Fruit fly (Drosophila melanogaster) whole organism, pupa: ENCODE measurements around the gene CG14370.

Experiments
- CG13204 ChIP-seq: fragments of 200-800 bp; sonication (Bioruptor generic); optimal IDR thresholded peaks from 2 replicates; lab custom pipeline; 2018; ENCODE audit warnings: missing biosample characterization, mild to moderate bottlenecking, missing genetic modification characterization, moderate library complexity
- CG32121 ChIP-seq: fragments of 200-800 bp; sonication (Bioruptor generic); IDR thresholded peaks from 2 replicates; pipeline ENCODE4 v1.3.6; 2022; ENCODE audit warnings: missing biosample characterization, missing genetic modification characterization
- CG34367 ChIP-seq: fragments of 200-800 bp; sonication (Bioruptor generic); optimal IDR thresholded peaks from 2 replicates; lab custom pipeline; 2018; ENCODE audit warnings: missing biosample characterization, mild to moderate bottlenecking, missing genetic modification characterization
- CG4496 ChIP-seq: fragments of 200-800 bp; sonication (Bioruptor generic); IDR thresholded peaks from 3 replicates; pipeline ENCODE4 v1.3.6; 2022; ENCODE audit warnings: missing biosample characterization, missing genetic modification characterization
- CG9948 ChIP-seq: fragments of 200-800 bp; sonication (Bioruptor generic); optimal IDR thresholded peaks from 2 replicates; lab custom pipeline; 2018; ENCODE audit warnings: missing biosample characterization, mild to moderate bottlenecking, missing genetic modification characterization, moderate library complexity
- EcR ChIP-seq: fragments of 200-800 bp; sonication (Bioruptor generic); optimal IDR thresholded peaks from 3 replicates; lab custom pipeline; 2019; ENCODE audit warnings: missing biosample characterization, missing genetic modification characterization, mild to moderate bottlenecking, moderate library complexity, missing genetic modification reagents
- Ets98B ChIP-seq: fragments of 200-800 bp; sonication (Bioruptor generic); IDR thresholded peaks from 2 replicates; pipeline ENCODE4 v1.3.6; 2022; ENCODE audit warnings: missing biosample characterization, missing genetic modification characterization
- Pif1A ChIP-seq: fragments of 200-800 bp; sonication (Bioruptor generic); optimal IDR thresholded peaks from 3 replicates; lab custom pipeline; 2016; ENCODE audit warnings: missing biosample characterization, missing genetic modification characterization
- Snoo ChIP-seq: fragments of 200-800 bp; sonication (Bioruptor generic); optimal IDR thresholded peaks from 3 replicates; lab custom pipeline; 2017; ENCODE audit warnings: missing biosample characterization, mild to moderate bottlenecking, missing genetic modification characterization, inconsistent platforms
- gl ChIP-seq: fragments of 200-800 bp; sonication (Bioruptor generic); optimal IDR thresholded peaks from 2 replicates; lab custom pipeline; 2018; ENCODE audit warnings: missing biosample characterization, mild to moderate bottlenecking, missing genetic modification characterization
- rn ChIP-seq: fragments of 200-800 bp; sonication (Bioruptor generic); IDR thresholded peaks from 2 replicates; pipeline ENCODE4 v1.3.6; 2022; ENCODE audit warnings: missing biosample characterization, missing genetic modification characterization

DNA sequence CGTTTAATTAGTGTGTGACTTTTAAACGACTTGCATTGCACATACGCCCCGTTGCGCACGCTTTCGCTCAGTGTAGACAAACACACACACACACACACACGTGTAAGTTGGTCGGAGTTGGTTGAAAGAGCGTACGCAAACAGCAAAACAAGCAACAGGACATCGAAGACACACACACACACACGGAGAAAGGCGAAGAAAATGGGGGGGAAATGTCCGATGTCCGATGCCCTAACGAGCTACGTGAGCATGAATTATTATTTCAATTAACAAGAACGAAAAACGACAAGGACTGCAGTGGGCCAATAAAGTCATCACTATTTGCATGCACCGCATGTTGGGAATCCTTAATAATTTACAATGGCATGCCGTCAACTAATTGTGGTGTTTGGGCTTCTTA lies 29.4 kb downstream of the CG14370 start:
- TF ChIP-seq CG34367 (tag; lab: Kevin White, UChicago): no peak
- TF ChIP-seq CG13204: no peak
- TF ChIP-seq Ets98B: no peak
- TF ChIP-seq CG4496: no peak
- TF ChIP-seq EcR (GFP tag; lab: Kevin White, UChicago): no peak
- no peak for TF ChIP-seq rn (GFP tag; lab: Robert Waterston, UW)
- TF ChIP-seq CG32121 (GFP tag; lab: Robert Waterston, UW): no peak
- TF ChIP-seq CG9948 (tag; lab: Kevin White, UChicago): no peak
- TF ChIP-seq Snoo (tag; lab: Kevin White, UChicago): no peak
- TF ChIP-seq gl (tag; lab: Kevin White, UChicago): no peak
- TF ChIP-seq Pif1A (GFP tag; lab: Kevin White, UChicago): no peak
